Worm (Caenorhabditis elegans): Measurements from ENCODE around the gene C43F9.4.
A peak's percentile ranks its signal among the peaks of the same experiment; 100 is the strongest.

The C43F9.4 gene

ce11 chrIV:10576050-10576449 is 12.9 kb downstream of the C43F9.4 start, which contains the start of gene efn-2:
efn-2 (plus strand) TSS chrIV:10576350.
- TF ChIP-seq blmp-1 (tag; optimal IDR thresholded peaks at IDR 0.05) (peak; percentile 45), grh-1 (GFP tag; IDR thresholded peaks at IDR 0.05) (no peak), skn-1 (tag; optimal IDR thresholded peaks at IDR 0.05) (no peak), tlp-1 (tag; optimal IDR thresholded peaks at IDR 0.05) (no peak), sox-4 (tag; optimal IDR thresholded peaks at IDR 0.05) (no peak)

ce11 chrIV:10574471-10574870 is 14.5 kb downstream of the C43F9.4 start:
- TF ChIP-seq elt-2 (tag; optimal IDR thresholded peaks at IDR 0.05) (no peak), sptf-1 (tag; optimal IDR thresholded peaks at IDR 0.05) (no peak), efl-3 (GFP tag; optimal IDR thresholded peaks at IDR 0.05) (no peak), C34B4.2 (tag; optimal IDR thresholded peaks at IDR 0.05) (no peak), dpl-1 (GFP tag; optimal IDR thresholded peaks at IDR 0.05) (no peak), unc-30 (tag; optimal IDR thresholded peaks at IDR 0.05) (no peak), dsc-1 (tag; optimal IDR thresholded peaks at IDR 0.05) (peak; percentile 46), nhr-90 (tag; optimal IDR thresholded peaks at IDR 0.05; ENCODE audit: poor library complexity) (no peak), lin-14 (GFP tag; optimal IDR thresholded peaks at IDR 0.05) (peak; percentile 52), ets-5 (GFP tag; IDR thresholded peaks at IDR 0.05) (no peak)

ce11 chrIV:10573471-10573870 is 15.5 kb downstream of the C43F9.4 start:
- TF ChIP-seq ceh-82 (tag; optimal IDR thresholded peaks at IDR 0.05) = no peak
- no peak for TF ChIP-seq C16A3.4 (tag; optimal IDR thresholded peaks at IDR 0.05)
- TF ChIP-seq nhr-77 (tag; optimal IDR thresholded peaks at IDR 0.05) = no peak
- TF ChIP-seq nhr-76 (tag; optimal IDR thresholded peaks at IDR 0.05) = no peak
- TF ChIP-seq lin-14 (GFP tag; optimal IDR thresholded peaks at IDR 0.05) = peak; percentile 42

- no peak for TF ChIP-seq snpc-4 (tag; optimal IDR thresholded peaks at IDR 0.05)
- peak; percentile 15 for TF ChIP-seq blmp-1 (tag; optimal IDR thresholded peaks at IDR 0.05)
- TF ChIP-seq efl-1 (optimal IDR thresholded peaks at IDR 0.05) = no peak
- TF ChIP-seq efl-1 (GFP tag; optimal IDR thresholded peaks at IDR 0.05 in 1 of 2) = peak in 1 of 2 experiments; percentile 81
- TF ChIP-seq nhr-28 (tag; optimal IDR thresholded peaks at IDR 0.05) = no peak
These were observed 18.0 kb downstream of the C43F9.4 start for ce11 chrIV:10571020-10571419.

- TF ChIP-seq elt-3 (tag; optimal IDR thresholded peaks at IDR 0.05) (no peak), blmp-1 (tag; optimal IDR thresholded peaks at IDR 0.05) (peak; percentile 94), lin-14 (GFP tag; optimal IDR thresholded peaks at IDR 0.05) (peak; percentile 13)
These were observed 18.9 kb downstream of the C43F9.4 start for ce11 chrIV:10570065-10570464.

- TF ChIP-seq blmp-1 (tag; optimal IDR thresholded peaks at IDR 0.05) (peak; percentile 8), nhr-90 (tag; optimal IDR thresholded peaks at IDR 0.05; ENCODE audit: poor library complexity) (no peak), aly-2 (tag; optimal IDR thresholded peaks at IDR 0.05) (no peak), xbp-1 (tag; optimal IDR thresholded peaks at IDR 0.05) (no peak), lin-14 (GFP tag; optimal IDR thresholded peaks at IDR 0.05) (peak; percentile 35), hlh-17 (GFP tag; optimal IDR thresholded peaks at IDR 0.05; ENCODE audit: borderline replicate concordance) (no peak), rnt-1 (tag; optimal IDR thresholded peaks at IDR 0.05) (no peak), mef-2 (tag; optimal IDR thresholded peaks at IDR 0.05) (no peak), ama-1 (optimal IDR thresholded peaks at IDR 0.05) (no peak), tlp-1 (tag; optimal IDR thresholded peaks at IDR 0.05) (no peak), unc-30 (tag; optimal IDR thresholded peaks at IDR 0.05) (no peak)
These were observed 21.1 kb downstream of the C43F9.4 start for ce11 chrIV:10567822-10568221.

ce11 chrIV:10565282-10565681 is 23.7 kb downstream of the C43F9.4 start:
- peak; percentile 45 for TF ChIP-seq lin-14 (GFP tag; optimal IDR thresholded peaks at IDR 0.05)
- TF ChIP-seq nhr-47 (tag; optimal IDR thresholded peaks at IDR 0.05) = no peak
- no peak for TF ChIP-seq unc-62 (GFP tag; optimal IDR thresholded peaks at IDR 0.05)
- peak; percentile 83 for TF ChIP-seq fkh-10 (GFP tag; optimal IDR thresholded peaks at IDR 0.05)
- peak; percentile 28 for TF ChIP-seq ces-1 (GFP tag; optimal IDR thresholded peaks at IDR 0.05)
- TF ChIP-seq efl-1 (optimal IDR thresholded peaks at IDR 0.05) = no peak
- TF ChIP-seq efl-1 (GFP tag; optimal IDR thresholded peaks at IDR 0.05 in 1 of 2) = no peak
- no peak for TF ChIP-seq ztf-11 (tag; optimal IDR thresholded peaks at IDR 0.05)
- no peak for TF ChIP-seq fos-1 (tag; optimal IDR thresholded peaks at IDR 0.05)
- TF ChIP-seq F16B12.6 (tag; optimal IDR thresholded peaks at IDR 0.05) = no peak
